Worm (Caenorhabditis elegans) whole organism, L4 larva: ENCODE results near the gene npr-19.

Source experiments
- F26F4.8 ChIP-seq: fragments of 200-800 bp; sonication (Bioruptor generic); conservative IDR thresholded peaks from 2 replicates; pipeline ENCODE4 v1.3.6; 2022; ENCODE audit warnings: missing genetic modification characterization, missing compliant biosample characterization
- F49E8.2 ChIP-seq: sonication (generic microtip); optimal IDR thresholded peaks from 2 replicates; lab custom pipeline; 2016; ENCODE audit warnings: missing compliant biosample characterization, mild to moderate bottlenecking, missing genetic modification characterization, borderline replicate concordance
- T20F7.1 ChIP-seq: fragments of 200-800 bp; sonication (Bioruptor generic); optimal IDR thresholded peaks from 2 replicates; lab custom pipeline; 2018; ENCODE audit warnings: mild to moderate bottlenecking, missing genetic modification characterization, missing compliant biosample characterization
- Y48G9A.11 ChIP-seq: fragments of 200-800 bp; sonication (Bioruptor generic); IDR thresholded peaks from 2 replicates; pipeline ENCODE4 v1.3.6; 2022; ENCODE audit warnings: missing genetic modification reagents, missing genetic modification characterization, missing compliant biosample characterization
- ZK337.2 ChIP-seq: fragments of 200-800 bp; sonication (Bioruptor generic); IDR thresholded peaks from 2 replicates; pipeline ENCODE4 v1.3.6; 2022; ENCODE audit warnings: missing genetic modification reagents, missing genetic modification characterization, missing compliant biosample characterization
- aly-2 ChIP-seq: sonication (generic microtip); optimal IDR thresholded peaks from 2 replicates; lab custom pipeline; 2018; ENCODE audit warnings: missing biosample characterization, missing genetic modification characterization
- attf-4 ChIP-seq: sonication (generic microtip); optimal IDR thresholded peaks from 3 replicates; lab custom pipeline; 2017; ENCODE audit warnings: missing biosample characterization, missing genetic modification characterization
- ceh-32 ChIP-seq: sonication (generic microtip); optimal IDR thresholded peaks from 2 replicates; lab custom pipeline; 2016; ENCODE audit warnings: mild to moderate bottlenecking, missing genetic modification characterization, missing compliant biosample characterization; ENCODE audit not compliant: poor library complexity
- ceh-62 ChIP-seq: sonication (generic microtip); optimal IDR thresholded peaks from 2 replicates; lab custom pipeline; 2017; ENCODE audit warnings: missing biosample characterization, missing genetic modification characterization
- cey-2 ChIP-seq: sonication (generic microtip); optimal IDR thresholded peaks from 3 replicates; lab custom pipeline; 2017; ENCODE audit warnings: missing genetic modification characterization, mild to moderate bottlenecking, missing compliant biosample characterization, antibody characterized with exemption, borderline replicate concordance; ENCODE audit not compliant: insufficient read depth
- daf-16 ChIP-seq, 3 experiments: sonication (generic microtip); optimal IDR thresholded peaks; 2 replicates each; lab custom pipeline; 2016 to 2017; ENCODE audit warnings: missing genetic modification characterization in 3 of 3, missing genetic modification reagents in 3 of 3, mild to moderate bottlenecking in 2 of 3, missing compliant biosample characterization in 2 of 3, missing biosample characterization in 1 of 3, moderate library complexity in 1 of 3
- daf-8 ChIP-seq: fragments of 200-800 bp; sonication (Bioruptor generic); IDR thresholded peaks from 2 replicates; pipeline ENCODE4 v1.3.6; 2022; ENCODE audit warnings: missing genetic modification characterization, missing compliant biosample characterization
- dmd-8 ChIP-seq: fragments of 200-800 bp; sonication (Bioruptor generic); IDR thresholded peaks from 2 replicates; pipeline ENCODE4 v1.3.6; 2022; ENCODE audit warnings: missing genetic modification characterization, missing compliant biosample characterization
- dmd-9 ChIP-seq: fragments of 200-800 bp; sonication (Bioruptor generic); IDR thresholded peaks from 2 replicates; pipeline ENCODE4 v1.3.6; 2022; ENCODE audit warnings: missing genetic modification reagents, missing genetic modification characterization, missing compliant biosample characterization
- dpl-1 ChIP-seq: fragments of 150-350 bp; optimal IDR thresholded peaks from 2 replicates; lab custom pipeline; 2014; ENCODE audit warnings: missing biosample characterization, missing genetic modification reagents, missing genetic modification characterization
- duxl-1 ChIP-seq: sonication (generic microtip); optimal IDR thresholded peaks from 2 replicates; lab custom pipeline; 2016; ENCODE audit warnings: mild to moderate bottlenecking, missing genetic modification characterization, moderate library complexity, missing compliant biosample characterization; ENCODE audit not compliant: poor library complexity
- fkh-10 ChIP-seq: fragments of 150-350 bp; optimal IDR thresholded peaks from 2 replicates; lab custom pipeline; 2014; ENCODE audit warnings: missing biosample characterization, missing genetic modification reagents, missing genetic modification characterization
- gei-8 ChIP-seq: fragments of 200-800 bp; sonication (Bioruptor generic); optimal IDR thresholded peaks from 2 replicates; lab custom pipeline; 2018; ENCODE audit warnings: mild to moderate bottlenecking, missing genetic modification characterization, missing compliant biosample characterization
- hlh-30 ChIP-seq: sonication (generic microtip); optimal IDR thresholded peaks from 2 replicates; lab custom pipeline; 2017; ENCODE audit warnings: antibody characterized with exemption, mild to moderate bottlenecking, missing genetic modification characterization, missing compliant biosample characterization; ENCODE audit not compliant: insufficient read depth
- hmg-1.1 ChIP-seq: fragments of 200-800 bp; sonication (Bioruptor generic); IDR thresholded peaks from 2 replicates; pipeline ENCODE4 v1.3.6; 2022; ENCODE audit warnings: missing genetic modification reagents, missing genetic modification characterization, missing compliant biosample characterization
- jun-1 ChIP-seq: fragments of 150-350 bp; optimal IDR thresholded peaks from 2 replicates; lab custom pipeline; 2014; ENCODE audit warnings: missing biosample characterization, missing genetic modification reagents, missing genetic modification characterization
- lim-7 ChIP-seq: fragments of 200-800 bp; sonication (Bioruptor generic); IDR thresholded peaks from 2 replicates; pipeline ENCODE4 v1.3.6; 2022; ENCODE audit warnings: missing genetic modification characterization, missing compliant biosample characterization
- lin-15B ChIP-seq: fragments of 150-350 bp; sonication (generic microtip); optimal IDR thresholded peaks from 3 replicates; lab custom pipeline; 2014; ENCODE audit warnings: missing biosample characterization, missing genetic modification characterization
- lir-3 ChIP-seq: sonication (generic microtip); optimal IDR thresholded peaks from 2 replicates; lab custom pipeline; 2016; ENCODE audit warnings: mild to moderate bottlenecking, missing genetic modification characterization, missing compliant biosample characterization
- lsy-2 ChIP-seq, 2 experiments: fragments of 150-350 bp in 1 of 2; sonication (generic microtip) in 1 of 2; optimal IDR thresholded peaks; 2 replicates each; lab custom pipeline; 2014 to 2017; ENCODE audit warnings: missing biosample characterization in 2 of 2, missing genetic modification characterization in 2 of 2
- madf-5 ChIP-seq, 2 experiments: fragments of 200-800 bp; sonication (Bioruptor generic); IDR thresholded peaks; 2 replicates each; pipeline ENCODE4 v1.3.6; 2022; ENCODE audit warnings: missing compliant biosample characterization in 2 of 2, missing genetic modification characterization in 2 of 2
- madf-9 ChIP-seq: fragments of 200-800 bp; sonication (Bioruptor generic); conservative IDR thresholded peaks from 2 replicates; pipeline ENCODE4 v1.3.6; 2022; ENCODE audit warnings: missing genetic modification reagents, missing genetic modification characterization, missing compliant biosample characterization
- mdl-1 ChIP-seq, 2 experiments: fragments of 150-350 bp in 1 of 2; sonication (generic microtip) in 1 of 2; optimal IDR thresholded peaks; 2 replicates each; lab custom pipeline; 2014 to 2017; ENCODE audit warnings: missing biosample characterization in 2 of 2, missing genetic modification characterization in 2 of 2
- mes-2 ChIP-seq: sonication (generic microtip); optimal IDR thresholded peaks from 2 replicates; lab custom pipeline; 2016; ENCODE audit warnings: missing genotype, mild to moderate bottlenecking, missing genetic modification characterization, missing compliant biosample characterization; ENCODE audit not compliant: poor library complexity, severe bottlenecking
- mxl-3 ChIP-seq: fragments of 200-800 bp; sonication (Bioruptor generic); optimal IDR thresholded peaks from 2 replicates; lab custom pipeline; 2018; ENCODE audit warnings: mild to moderate bottlenecking, missing genetic modification characterization, missing compliant biosample characterization
- nhr-11 ChIP-seq: fragments of 150-350 bp; optimal IDR thresholded peaks from 2 replicates; lab custom pipeline; 2014; ENCODE audit warnings: missing biosample characterization, missing genetic modification characterization
- nhr-237 ChIP-seq: sonication (generic microtip); optimal IDR thresholded peaks from 2 replicates; lab custom pipeline; 2017; ENCODE audit warnings: missing biosample characterization, missing genetic modification characterization
- nhr-25 ChIP-seq: sonication (generic microtip); optimal IDR thresholded peaks from 2 replicates; lab custom pipeline; 2017; ENCODE audit warnings: missing genetic modification characterization, mild to moderate bottlenecking, missing compliant biosample characterization, antibody characterized with exemption, moderate library complexity, borderline replicate concordance; ENCODE audit not compliant: insufficient read depth
- nhr-41 ChIP-seq: fragments of 200-800 bp; sonication (Bioruptor generic); IDR thresholded peaks from 2 replicates; pipeline ENCODE4 v1.3.6; 2022; ENCODE audit warnings: missing genetic modification reagents, missing genetic modification characterization, missing compliant biosample characterization
- nhr-42 ChIP-seq: fragments of 200-800 bp; sonication (Bioruptor generic); IDR thresholded peaks from 2 replicates; pipeline ENCODE4 v1.3.6; 2022; ENCODE audit warnings: missing genetic modification characterization, missing compliant biosample characterization
- nhr-48 ChIP-seq: sonication (generic microtip); optimal IDR thresholded peaks from 2 replicates; lab custom pipeline; 2016; ENCODE audit warnings: mild to moderate bottlenecking, missing genetic modification characterization, missing compliant biosample characterization
- nhr-6 ChIP-seq: fragments of 150-350 bp; optimal IDR thresholded peaks from 2 replicates; lab custom pipeline; 2014; ENCODE audit warnings: missing biosample characterization, missing genetic modification characterization
- nhr-77 ChIP-seq: fragments of 150-350 bp; optimal IDR thresholded peaks from 2 replicates; lab custom pipeline; 2014; ENCODE audit warnings: missing biosample characterization, missing genetic modification characterization
- php-3 ChIP-seq: fragments of 200-800 bp; sonication (Bioruptor generic); IDR thresholded peaks from 2 replicates; pipeline ENCODE4 v1.3.6; 2022; ENCODE audit warnings: missing genetic modification reagents, missing genetic modification characterization, missing compliant biosample characterization
- pqm-1 ChIP-seq: sonication (generic microtip); optimal IDR thresholded peaks from 2 replicates; lab custom pipeline; 2017; ENCODE audit warnings: missing biosample characterization, missing genetic modification characterization
- saeg-2 ChIP-seq: fragments of 200-800 bp; sonication (Bioruptor generic); IDR thresholded peaks from 2 replicates; pipeline ENCODE4 v1.3.6; 2022; ENCODE audit warnings: missing genetic modification reagents, missing genetic modification characterization, missing compliant biosample characterization
- skn-1 ChIP-seq: fragments of 150-350 bp; optimal IDR thresholded peaks from 2 replicates; lab custom pipeline; 2014; ENCODE audit warnings: missing biosample characterization, missing genetic modification characterization
- snpc-1.2 ChIP-seq: fragments of 200-800 bp; sonication (Bioruptor generic); IDR thresholded peaks from 2 replicates; pipeline ENCODE4 v1.3.6; 2022; ENCODE audit warnings: missing genetic modification reagents, missing genetic modification characterization, missing compliant biosample characterization
- snpc-4 ChIP-seq: fragments of 150-350 bp; optimal IDR thresholded peaks from 2 replicates; lab custom pipeline; 2014; ENCODE audit warnings: missing biosample characterization, missing genetic modification characterization
- spr-3 ChIP-seq: fragments of 200-800 bp; sonication (Bioruptor generic); optimal IDR thresholded peaks from 2 replicates; lab custom pipeline; 2018; ENCODE audit warnings: mild to moderate bottlenecking, missing genetic modification characterization, missing compliant biosample characterization
- unc-130 ChIP-seq: sonication (generic microtip); optimal IDR thresholded peaks from 2 replicates; lab custom pipeline; 2016; ENCODE audit warnings: missing genetic modification reagents, missing genetic modification characterization, missing compliant biosample characterization
- unc-39 ChIP-seq: sonication (generic microtip); optimal IDR thresholded peaks from 2 replicates; lab custom pipeline; 2017; ENCODE audit warnings: missing biosample characterization, missing genetic modification characterization
- zfp-2 ChIP-seq: sonication (generic microtip); optimal IDR thresholded peaks from 2 replicates; lab custom pipeline; 2016; ENCODE audit warnings: mild to moderate bottlenecking, missing genetic modification characterization, missing compliant biosample characterization
- zfp-3 ChIP-seq: fragments of 200-800 bp; sonication (Bioruptor generic); conservative IDR thresholded peaks from 2 replicates; pipeline ENCODE4 v1.3.6; 2022; ENCODE audit warnings: missing genetic modification reagents, missing genetic modification characterization, missing compliant biosample characterization
- zip-11 ChIP-seq: fragments of 200-800 bp; sonication (Bioruptor generic); IDR thresholded peaks from 2 replicates; pipeline ENCODE4 v1.3.6; 2022; ENCODE audit warnings: missing genetic modification characterization, missing compliant biosample characterization
- ztf-11 ChIP-seq: fragments of 150-350 bp; optimal IDR thresholded peaks from 2 replicates; lab custom pipeline; 2014; ENCODE audit warnings: missing biosample characterization, missing genetic modification characterization

npr-19 gene

ce11 chrX:760579-760978 is 25.1 kb upstream of the npr-19 start (continued):
- TF ChIP-seq mes-2 (tag; lab: Kevin White, UChicago): peak; percentile 25
- no peak for TF ChIP-seq cey-2 (tag; lab: Kevin White, UChicago)
- peak in 1 of 2 experiments; percentile 50 for TF ChIP-seq lsy-2 (tag; optimal IDR thresholded peaks at IDR 0.05; lab: Kevin White, UChicago)
- no peak for TF ChIP-seq nhr-237 (tag; lab: Kevin White, UChicago)
- no peak for TF ChIP-seq aly-2
- TF ChIP-seq jun-1 (tag; lab: Kevin White, UChicago): no peak
- no peak for TF ChIP-seq snpc-1.2 (GFP tag; lab: Robert Waterston, UW)
- TF ChIP-seq daf-16 (GFP tag; optimal IDR thresholded peaks at IDR 0.05; lab: Kevin White, UChicago): no peak
- TF ChIP-seq daf-16 (tag; optimal IDR thresholded peaks at IDR 0.05; lab: Kevin White, UChicago): no peak
- TF ChIP-seq php-3 (GFP tag; lab: Robert Waterston, UW): no peak
- TF ChIP-seq lin-15B (tag; lab: Kevin White, UChicago): no peak
- no peak for TF ChIP-seq ztf-11 (tag; lab: Kevin White, UChicago)
- no peak for TF ChIP-seq lir-3
- no peak for TF ChIP-seq madf-5 (GFP tag; IDR thresholded peaks at IDR 0.05; lab: Robert Waterston, UW)
- TF ChIP-seq nhr-25 (tag; lab: Kevin White, UChicago): no peak
- no peak for TF ChIP-seq dpl-1 (GFP tag; lab: Kevin White, UChicago)
- no peak for TF ChIP-seq nhr-41 (GFP tag; lab: Robert Waterston, UW)
- no peak for TF ChIP-seq attf-4 (tag; lab: Kevin White, UChicago)
- no peak for TF ChIP-seq Y48G9A.11 (GFP tag; lab: Robert Waterston, UW)
- no peak for TF ChIP-seq F49E8.2
- no peak for TF ChIP-seq lim-7 (GFP tag; lab: Robert Waterston, UW)
- TF ChIP-seq madf-9 (GFP tag; lab: Robert Waterston, UW): no peak
- no peak for TF ChIP-seq ceh-32 (tag; lab: Kevin White, UChicago)
- TF ChIP-seq unc-39: no peak
- no peak for TF ChIP-seq zip-11 (GFP tag; lab: Robert Waterston, UW)
- no peak for TF ChIP-seq skn-1 (tag; lab: Kevin White, UChicago)
- TF ChIP-seq duxl-1 (tag; lab: Kevin White, UChicago): no peak
- TF ChIP-seq hmg-1.1 (GFP tag; lab: Robert Waterston, UW): 0 out of 2 replicates have a peak, but pooled peaks have one; percentile 37
- TF ChIP-seq nhr-11 (tag; lab: Kevin White, UChicago): no peak
- peak in 1 of 2 experiments; percentile 44 for TF ChIP-seq mdl-1 (tag; optimal IDR thresholded peaks at IDR 0.05; lab: Kevin White, UChicago)
- no peak for TF ChIP-seq ZK337.2 (GFP tag; lab: Robert Waterston, UW)
- TF ChIP-seq nhr-42 (GFP tag; lab: Robert Waterston, UW): no peak
- no peak for TF ChIP-seq nhr-48
- no peak for TF ChIP-seq gei-8 (GFP tag; lab: Kevin White, UChicago)
- no peak for TF ChIP-seq spr-3 (GFP tag; lab: Kevin White, UChicago)
- TF ChIP-seq nhr-77 (tag; lab: Kevin White, UChicago): no peak
- no peak for TF ChIP-seq saeg-2 (GFP tag; lab: Robert Waterston, UW)
- no peak for TF ChIP-seq F26F4.8 (GFP tag; lab: Robert Waterston, UW)
- TF ChIP-seq nhr-6 (tag; lab: Kevin White, UChicago): peak; percentile 12
- TF ChIP-seq dmd-9 (GFP tag; lab: Robert Waterston, UW): no peak
- no peak for TF ChIP-seq pqm-1 (tag; lab: Kevin White, UChicago)
- TF ChIP-seq fkh-10: peak; percentile 14
- no peak for TF ChIP-seq zfp-2 (tag; lab: Kevin White, UChicago)
- TF ChIP-seq mxl-3: peak; percentile 19
- TF ChIP-seq snpc-4 (tag; lab: Kevin White, UChicago): no peak
- TF ChIP-seq hlh-30 (tag; lab: Kevin White, UChicago): peak; percentile 39
- no peak for TF ChIP-seq unc-130 (GFP tag; lab: Kevin White, UChicago)
- TF ChIP-seq daf-8 (GFP tag; lab: Robert Waterston, UW): no peak
- TF ChIP-seq zfp-3 (GFP tag; lab: Robert Waterston, UW): no peak
- no peak for TF ChIP-seq T20F7.1 (GFP tag; lab: Kevin White, UChicago)
- no peak for TF ChIP-seq dmd-8
- no peak for TF ChIP-seq ceh-62 (tag; lab: Kevin White, UChicago)
